Worm (Caenorhabditis elegans): ENCODE data around the gene C03C10.5.

Gene C03C10.5

ce11 chrIII:4099884-4100596 is 8.1 kb upstream of the C03C10.5 start:
- TF ChIP-seq ama-1 (optimal IDR thresholded peaks at IDR 0.05) (no peak), ztf-4 (tag; optimal IDR thresholded peaks at IDR 0.05) (peak; percentile 86), mab-5 (tag; optimal IDR thresholded peaks at IDR 0.05) (no peak), nhr-237 (tag; optimal IDR thresholded peaks at IDR 0.05) (no peak), nhr-25 (tag; optimal IDR thresholded peaks at IDR 0.05) (peak; percentile 88), aly-2 (tag; optimal IDR thresholded peaks at IDR 0.05) (no peak), nhr-23 (tag; optimal IDR thresholded peaks at IDR 0.05) (no peak), lin-13 (GFP tag; optimal IDR thresholded peaks at IDR 0.05) (peak; percentile 60), F13H6.1 (tag; optimal IDR thresholded peaks at IDR 0.05) (peak; percentile 26), alr-1 (tag; optimal IDR thresholded peaks at IDR 0.05) (no peak), egl-27 (tag; optimal IDR thresholded peaks at IDR 0.05) (peak; percentile 79), mbf-1 (tag; optimal IDR thresholded peaks at IDR 0.05) (no peak), ztf-1 (GFP tag; conservative IDR thresholded peaks at IDR 0.05) (no peak), ztf-11 (tag; optimal IDR thresholded peaks at IDR 0.05) (no peak), nhr-12 (tag; optimal IDR thresholded peaks at IDR 0.05) (no peak), R02D3.7 (tag; optimal IDR thresholded peaks at IDR 0.05) (no peak), skn-1 (tag; optimal IDR thresholded peaks at IDR 0.05) (no peak), unc-62 (GFP tag; optimal IDR thresholded peaks at IDR 0.05) (no peak), C34F6.9 (tag; optimal IDR thresholded peaks at IDR 0.05) (peak; percentile 75), ceh-16 (tag; optimal IDR thresholded peaks at IDR 0.05) (peak; percentile 38), nhr-77 (tag; optimal IDR thresholded peaks at IDR 0.05) (no peak), sem-4 (tag; optimal IDR thresholded peaks at IDR 0.05) (peak; percentile 67), lsy-2 (tag; optimal IDR thresholded peaks at IDR 0.05) (peak in 1 of 2 experiments; percentile 74), unc-39 (tag; optimal IDR thresholded peaks at IDR 0.05) (no peak), fos-1 (tag; optimal IDR thresholded peaks at IDR 0.05) (peak; percentile 50), ceh-82 (tag; optimal IDR thresholded peaks at IDR 0.05) (no peak), nhr-11 (tag; optimal IDR thresholded peaks at IDR 0.05) (no peak), ZK546.5 (tag; optimal IDR thresholded peaks at IDR 0.05) (no peak), nhr-21 (tag; optimal IDR thresholded peaks at IDR 0.05) (peak; percentile 87), mdl-1 (tag; optimal IDR thresholded peaks at IDR 0.05) (peak in 1 of 2 experiments; percentile 55), peb-1 (tag; optimal IDR thresholded peaks at IDR 0.05) (no peak), crh-2 (tag; optimal IDR thresholded peaks at IDR 0.05) (peak; percentile 45), dmd-4 (tag; optimal IDR thresholded peaks at IDR 0.05) (no peak), nhr-129 (tag; optimal IDR thresholded peaks at IDR 0.05) (peak; percentile 78), zag-1 (tag; optimal IDR thresholded peaks at IDR 0.05) (no peak), unc-55 (GFP tag; optimal IDR thresholded peaks at IDR 0.05) (no peak), sma-3 (GFP tag; optimal IDR thresholded peaks at IDR 0.05) (peak; percentile 85), snpc-4 (tag; optimal IDR thresholded peaks at IDR 0.05) (no peak), nhr-10 (tag; optimal IDR thresholded peaks at IDR 0.05) (peak; percentile 30), nhr-6 (tag; optimal IDR thresholded peaks at IDR 0.05) (peak; percentile 23), elt-3 (tag; optimal IDR thresholded peaks at IDR 0.05) (no peak), lin-39 (tag; optimal IDR thresholded peaks at IDR 0.05) (no peak), lin-11 (tag; optimal IDR thresholded peaks at IDR 0.05) (no peak), sma-9 (GFP tag; optimal IDR thresholded peaks at IDR 0.05) (peak; percentile 79), sma-9 (tag; optimal IDR thresholded peaks at IDR 0.05) (peak; percentile 37), Y55F3AM.14 (GFP tag; optimal IDR thresholded peaks at IDR 0.05) (no peak), blmp-1 (tag; optimal IDR thresholded peaks at IDR 0.05; ENCODE audit: insufficient read depth) (peak; percentile 94), elt-1 (tag; optimal IDR thresholded peaks at IDR 0.05) (no peak), gmeb-1 (tag; optimal IDR thresholded peaks at IDR 0.05) (peak; percentile 46)

Data from whole organism, L2 larva.